Worm (Caenorhabditis elegans): ENCODE data around the gene fbxb-81.
A peak's percentile ranks its signal among the peaks of the same experiment; 100 is the strongest.

fbxb-81 gene

DNA sequence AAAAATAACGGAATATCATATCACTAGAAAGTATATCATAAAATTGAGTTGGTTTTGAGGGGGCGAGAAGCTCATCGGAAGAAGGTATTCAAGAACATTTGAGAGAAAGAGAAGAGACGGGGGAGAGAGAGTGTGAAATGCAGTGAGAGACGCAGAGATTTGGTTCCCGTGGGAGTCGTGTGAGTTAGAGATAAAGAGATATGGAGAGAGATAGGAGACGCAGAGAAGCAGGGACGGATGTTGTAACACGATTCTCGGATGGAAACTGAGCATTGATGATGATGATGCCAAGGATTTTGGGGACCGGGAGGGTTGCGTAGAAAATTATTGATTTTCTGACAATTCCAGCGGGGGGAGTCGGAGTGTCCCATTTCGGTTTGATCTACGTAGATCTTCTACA lies 44.8 kb downstream of the fbxb-81 start (continued):
- TF ChIP-seq ttx-3 (tag; optimal IDR thresholded peaks at IDR 0.05) (no peak), hlh-6 (tag; optimal IDR thresholded peaks at IDR 0.05) (no peak), zip-5 (tag; optimal IDR thresholded peaks at IDR 0.05) (no peak), ceh-45 (GFP tag; IDR thresholded peaks at IDR 0.05) (no peak), K09A11.1 (tag; optimal IDR thresholded peaks at IDR 0.05; ENCODE audit: insufficient read depth) (no peak), mec-3 (tag; optimal IDR thresholded peaks at IDR 0.05; ENCODE audit: borderline replicate concordance) (no peak), ceh-14 (tag; optimal IDR thresholded peaks at IDR 0.05) (no peak), ceh-6 (GFP tag; optimal IDR thresholded peaks at IDR 0.05) (no peak), dve-1 (tag; optimal IDR thresholded peaks at IDR 0.05) (peak; percentile 56), hlh-15 (tag; optimal IDR thresholded peaks at IDR 0.05) (no peak), ceh-48 (tag; optimal IDR thresholded peaks at IDR 0.05) (no peak), dmd-4 (tag; optimal IDR thresholded peaks at IDR 0.05; ENCODE audit: borderline replicate concordance) (no peak), ref-2 (tag; optimal IDR thresholded peaks at IDR 0.05) (peak; percentile 15), tbx-7 (tag; optimal IDR thresholded peaks at IDR 0.05) (no peak), K02D7.2 (tag; optimal IDR thresholded peaks at IDR 0.05) (no peak), Y22D7AL.16 (tag; optimal IDR thresholded peaks at IDR 0.05) (no peak), pha-2 (tag; optimal IDR thresholded peaks at IDR 0.05) (no peak), F13H6.1 (tag; optimal IDR thresholded peaks at IDR 0.05) (no peak), unc-86 (tag; optimal IDR thresholded peaks at IDR 0.05) (no peak), T23F11.4 (GFP tag; optimal IDR thresholded peaks at IDR 0.05) (no peak), unc-42 (tag; optimal IDR thresholded peaks at IDR 0.05) (no peak), ceh-18 (tag; optimal IDR thresholded peaks at IDR 0.05) (peak; percentile 58), lim-6 (tag; optimal IDR thresholded peaks at IDR 0.05) (no peak), sdc-2 (tag; optimal IDR thresholded peaks at IDR 0.05) (no peak), ceh-19 (GFP tag; optimal IDR thresholded peaks at IDR 0.05) (no peak), ceh-9 (tag; optimal IDR thresholded peaks at IDR 0.05) (no peak), ceh-2 (tag; optimal IDR thresholded peaks at IDR 0.05) (peak; percentile 15), fax-1 (tag; optimal IDR thresholded peaks at IDR 0.05) (no peak), tbx-2 (tag; optimal IDR thresholded peaks at IDR 0.05) (peak; percentile 46), nhr-11 (tag; optimal IDR thresholded peaks at IDR 0.05) (no peak)

DNA sequence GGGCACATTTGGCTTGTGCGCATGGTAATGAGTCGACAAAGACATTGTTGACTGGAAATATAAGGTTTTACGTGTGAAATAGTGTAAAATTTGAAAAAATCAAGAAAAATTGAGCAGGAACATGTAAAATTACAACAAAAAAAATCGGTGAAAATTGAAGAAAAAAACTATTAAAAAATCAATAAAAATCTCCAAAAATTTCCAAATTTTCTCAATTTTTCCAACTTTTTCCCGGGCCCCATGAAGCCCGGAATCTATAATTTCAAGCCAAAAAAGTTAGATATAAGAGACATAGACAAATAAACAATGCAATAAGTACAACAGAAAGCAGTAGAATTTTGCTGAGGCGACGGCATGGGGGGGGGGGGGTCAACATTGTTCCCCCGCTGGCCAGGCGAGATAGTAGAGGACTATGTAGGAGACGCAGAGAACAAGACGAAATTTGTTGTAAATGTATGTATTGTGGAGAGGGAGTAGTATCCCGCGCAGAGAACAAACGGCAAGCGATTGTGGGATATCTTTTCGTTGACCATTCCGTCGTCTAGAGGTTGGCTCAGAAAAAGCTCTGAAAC lies 46.2 kb downstream of the fbxb-81 start, which contains the start of gene pat-4:
Gene pat-4 (minus strand): TSS at position 51 of the 572 bp plus-strand sequence.
- TF ChIP-seq madf-2 (tag; optimal IDR thresholded peaks at IDR 0.05) (no peak), hlh-6 (tag; optimal IDR thresholded peaks at IDR 0.05) (peak; percentile 55), ceh-34 (tag; optimal IDR thresholded peaks at IDR 0.05) (peak; percentile 59), ceh-19 (GFP tag; optimal IDR thresholded peaks at IDR 0.05) (peak; percentile 53), ref-2 (tag; optimal IDR thresholded peaks at IDR 0.05) (peak; percentile 45), rnt-1 (tag; optimal IDR thresholded peaks at IDR 0.05) (peak; percentile 3), sox-2 (GFP tag; IDR thresholded peaks at IDR 0.05) (peak; percentile 48), tbx-2 (tag; optimal IDR thresholded peaks at IDR 0.05) (peak; percentile 51), ceh-18 (tag; optimal IDR thresholded peaks at IDR 0.05) (no peak), nfya-1 (tag; optimal IDR thresholded peaks at IDR 0.05) (peak; percentile 24), ceh-2 (tag; optimal IDR thresholded peaks at IDR 0.05) (peak; percentile 16), mec-3 (tag; optimal IDR thresholded peaks at IDR 0.05; ENCODE audit: borderline replicate concordance) (no peak)

DNA sequence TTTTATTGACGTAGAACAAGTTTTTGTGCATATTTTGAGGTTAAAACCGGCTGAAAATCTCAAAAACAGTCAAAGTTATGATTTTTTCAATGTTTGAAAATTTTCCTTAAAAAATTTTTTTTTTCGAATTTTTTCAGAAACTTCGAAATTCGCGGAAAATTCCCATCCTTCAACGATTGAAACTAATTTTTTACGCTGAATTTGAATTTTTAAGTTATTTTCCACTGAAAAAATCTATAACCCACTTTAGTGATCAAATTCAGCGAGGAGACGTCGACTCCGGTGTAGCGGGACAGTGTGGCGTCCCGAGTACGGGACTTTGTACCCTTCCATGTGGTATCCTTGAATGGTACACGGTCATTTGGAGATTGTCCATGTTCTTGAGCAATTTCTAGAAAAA lies 48.8 kb downstream of the fbxb-81 start:
- no peak for TF ChIP-seq nhr-232 (tag; optimal IDR thresholded peaks at IDR 0.05)
- TF ChIP-seq eyg-1 (tag; optimal IDR thresholded peaks at IDR 0.05): no peak
- TF ChIP-seq sox-4 (tag; optimal IDR thresholded peaks at IDR 0.05): no peak
- TF ChIP-seq fkh-10 (GFP tag; optimal IDR thresholded peaks at IDR 0.05): no peak
- TF ChIP-seq tbx-2 (tag; optimal IDR thresholded peaks at IDR 0.05): no peak
- no peak for TF ChIP-seq zip-5 (tag; optimal IDR thresholded peaks at IDR 0.05)
- no peak for TF ChIP-seq che-1 (tag; optimal IDR thresholded peaks at IDR 0.05)
- no peak for TF ChIP-seq ceh-9 (tag; optimal IDR thresholded peaks at IDR 0.05)
- TF ChIP-seq K02D7.2 (tag; optimal IDR thresholded peaks at IDR 0.05): no peak
- TF ChIP-seq ceh-6 (GFP tag; optimal IDR thresholded peaks at IDR 0.05): no peak
- TF ChIP-seq dve-1 (tag; optimal IDR thresholded peaks at IDR 0.05): no peak
- no peak for TF ChIP-seq elt-4 (tag; optimal IDR thresholded peaks at IDR 0.05)
- TF ChIP-seq ceh-14 (tag; optimal IDR thresholded peaks at IDR 0.05): no peak
- no peak for TF ChIP-seq ceh-48 (tag; optimal IDR thresholded peaks at IDR 0.05)
- no peak for TF ChIP-seq ceh-34 (tag; optimal IDR thresholded peaks at IDR 0.05)
- TF ChIP-seq ceh-30 (tag; optimal IDR thresholded peaks at IDR 0.05): no peak
- TF ChIP-seq rnt-1 (tag; optimal IDR thresholded peaks at IDR 0.05): no peak
- no peak for TF ChIP-seq gmeb-2 (tag; optimal IDR thresholded peaks at IDR 0.05)
- no peak for TF ChIP-seq mec-3 (tag; optimal IDR thresholded peaks at IDR 0.05; ENCODE audit: borderline replicate concordance)

All from whole organism, late embryonic.